Worm (Caenorhabditis elegans) whole organism, L1 larva: ENCODE data around the gene B0222.15.
A peak's percentile ranks its signal among the peaks of the same experiment; 100 is the strongest.

Experiments used
- C04F5.9 ChIP-seq: sonication (generic microtip); optimal IDR thresholded peaks from 2 replicates; lab custom pipeline; 2016; ENCODE audit warnings: missing genetic modification characterization, missing compliant biosample characterization
- C16A3.4 ChIP-seq: fragments of 150-350 bp; optimal IDR thresholded peaks from 2 replicates; lab custom pipeline; 2014; ENCODE audit warnings: missing biosample characterization, missing genetic modification characterization
- C34B4.2 ChIP-seq: sonication (generic microtip); optimal IDR thresholded peaks from 2 replicates; lab custom pipeline; 2017; ENCODE audit warnings: mild to moderate bottlenecking, missing genetic modification characterization, missing compliant biosample characterization
- F16B12.6 ChIP-seq: fragments of 150-350 bp; optimal IDR thresholded peaks from 2 replicates; lab custom pipeline; 2014; ENCODE audit warnings: missing biosample characterization, missing genetic modification characterization
- Y116A8C.19 ChIP-seq: sonication (generic microtip); optimal IDR thresholded peaks from 2 replicates; lab custom pipeline; 2016; ENCODE audit warnings: missing compliant biosample characterization, missing genetic modification characterization, borderline replicate concordance
- aha-1 ChIP-seq: fragments of 150-350 bp; optimal IDR thresholded peaks from 2 replicates; lab custom pipeline; 2014; ENCODE audit warnings: missing biosample characterization, missing genetic modification characterization
- alr-1 ChIP-seq: fragments of 200-800 bp; sonication (Bioruptor generic); optimal IDR thresholded peaks from 2 replicates; lab custom pipeline; 2018; ENCODE audit warnings: borderline replicate concordance, mild to moderate bottlenecking, missing genetic modification characterization, missing compliant biosample characterization
- aly-2 ChIP-seq: fragments of 150-350 bp; optimal IDR thresholded peaks from 2 replicates; lab custom pipeline; 2014; ENCODE audit warnings: missing biosample characterization, missing genetic modification characterization
- ama-1 ChIP-seq: fragments of 150-350 bp; optimal IDR thresholded peaks from 2 replicates; lab custom pipeline; 2014
- ceh-8 ChIP-seq: fragments of 200-800 bp; sonication (Bioruptor generic); optimal IDR thresholded peaks from 2 replicates; lab custom pipeline; 2018; ENCODE audit warnings: mild to moderate bottlenecking, missing genetic modification characterization, moderate library complexity, missing compliant biosample characterization
- ceh-88 ChIP-seq: fragments of 200-800 bp; sonication (Bioruptor generic); IDR thresholded peaks from 2 replicates; pipeline ENCODE4 v1.3.6; 2022; ENCODE audit warnings: missing genetic modification characterization, missing compliant biosample characterization
- ces-1 ChIP-seq: fragments of 150-350 bp; optimal IDR thresholded peaks from 2 replicates; lab custom pipeline; 2014; ENCODE audit warnings: missing biosample characterization, missing genetic modification reagents, missing genetic modification characterization
- dsc-1 ChIP-seq: sonication (generic microtip); optimal IDR thresholded peaks from 2 replicates; lab custom pipeline; 2016; ENCODE audit warnings: mild to moderate bottlenecking, missing genetic modification characterization, missing compliant biosample characterization
- efl-1 ChIP-seq, 4 experiments: fragments of 150-350 bp; optimal IDR thresholded peaks in 3 of 4; peaks in 1 of 4; 1 replicate in 1 of 4; 2 replicates in 3 of 4; lab custom pipeline; 2014; ENCODE audit warnings: missing biosample characterization in 2 of 4, missing genetic modification characterization in 2 of 4, missing genetic modification reagents in 2 of 4
- egl-27 ChIP-seq, 2 experiments: fragments of 150-350 bp in 1 of 2; sonication (generic microtip); optimal IDR thresholded peaks; 3 replicates each; lab custom pipeline; 2017 to 2018; ENCODE audit warnings: missing biosample characterization in 2 of 2, missing genetic modification characterization in 2 of 2, missing genetic modification reagents in 2 of 2
- ets-5 ChIP-seq: fragments of 200-800 bp; sonication (Bioruptor generic); IDR thresholded peaks from 2 replicates; pipeline ENCODE4 v1.3.6; 2022; ENCODE audit warnings: missing genetic modification characterization, missing compliant biosample characterization
- fkh-4 ChIP-seq: sonication (generic microtip); optimal IDR thresholded peaks from 2 replicates; lab custom pipeline; 2016; ENCODE audit warnings: missing compliant biosample characterization, missing genetic modification characterization, borderline replicate concordance
- fkh-8 ChIP-seq: sonication (generic microtip); optimal IDR thresholded peaks from 2 replicates; lab custom pipeline; 2016; ENCODE audit warnings: mild to moderate bottlenecking, missing genetic modification characterization, missing compliant biosample characterization
- fos-1 ChIP-seq: fragments of 150-350 bp; optimal IDR thresholded peaks from 2 replicates; lab custom pipeline; 2014; ENCODE audit warnings: missing biosample characterization, missing genetic modification characterization
- hlh-4 ChIP-seq: sonication (generic microtip); optimal IDR thresholded peaks from 2 replicates; lab custom pipeline; 2016; ENCODE audit warnings: mild to moderate bottlenecking, missing genetic modification characterization, missing compliant biosample characterization
- hpl-2 ChIP-seq: fragments of 150-350 bp; optimal IDR thresholded peaks from 2 replicates; lab custom pipeline; 2014; ENCODE audit warnings: missing biosample characterization, missing genetic modification reagents, missing genetic modification characterization
- irx-1 ChIP-seq: sonication (generic microtip); optimal IDR thresholded peaks from 2 replicates; lab custom pipeline; 2016; ENCODE audit warnings: missing genetic modification characterization, missing compliant biosample characterization
- isw-1 ChIP-seq: fragments of 200-800 bp; sonication (Bioruptor generic); IDR thresholded peaks from 2 replicates; pipeline ENCODE4 v1.3.6; 2022; ENCODE audit warnings: missing genetic modification characterization, missing compliant biosample characterization
- lin-14 ChIP-seq: fragments of 200-800 bp; sonication (Bioruptor generic); optimal IDR thresholded peaks from 2 replicates; lab custom pipeline; 2018; ENCODE audit warnings: mild to moderate bottlenecking, missing genetic modification characterization, moderate library complexity, missing compliant biosample characterization
- lsy-2 ChIP-seq, 2 experiments: fragments of 150-350 bp; optimal IDR thresholded peaks; 2 replicates each; lab custom pipeline; 2014; ENCODE audit warnings: missing biosample characterization in 2 of 2, missing genetic modification characterization in 2 of 2
- mab-9 ChIP-seq: fragments of 200-800 bp; sonication (Bioruptor generic); IDR thresholded peaks from 2 replicates; pipeline ENCODE4 v1.3.6; 2022; ENCODE audit warnings: missing genetic modification reagents, missing genetic modification characterization, missing compliant biosample characterization
- mdl-1 ChIP-seq, 2 experiments: fragments of 150-350 bp; optimal IDR thresholded peaks; 2 replicates each; lab custom pipeline; 2014 to 2017; ENCODE audit warnings: missing biosample characterization in 2 of 2, missing genetic modification characterization in 2 of 2, inconsistent platforms in 1 of 2
- mef-2 ChIP-seq: fragments of 150-350 bp; optimal IDR thresholded peaks from 2 replicates; lab custom pipeline; 2014; ENCODE audit warnings: missing biosample characterization, missing genetic modification characterization
- mep-1 ChIP-seq: fragments of 150-350 bp; optimal IDR thresholded peaks from 2 replicates; lab custom pipeline; 2014; ENCODE audit warnings: missing biosample characterization, missing genetic modification characterization
- nhr-12 ChIP-seq: sonication (generic microtip); optimal IDR thresholded peaks from 2 replicates; lab custom pipeline; 2017; ENCODE audit warnings: missing biosample characterization, missing genetic modification characterization
- nhr-19 ChIP-seq: fragments of 200-800 bp; sonication (Bioruptor generic); conservative IDR thresholded peaks from 2 replicates; pipeline ENCODE4 v1.3.6; 2022; ENCODE audit warnings: missing genetic modification characterization, missing compliant biosample characterization
- nhr-20 ChIP-seq: sonication (generic microtip); optimal IDR thresholded peaks from 2 replicates; lab custom pipeline; 2016; ENCODE audit warnings: mild to moderate bottlenecking, missing genetic modification characterization, missing compliant biosample characterization
- nhr-237 ChIP-seq: fragments of 150-350 bp; optimal IDR thresholded peaks from 2 replicates; lab custom pipeline; 2014; ENCODE audit warnings: missing biosample characterization, missing genetic modification characterization
- nhr-47 ChIP-seq: sonication (generic microtip); optimal IDR thresholded peaks from 2 replicates; lab custom pipeline; 2016; ENCODE audit warnings: mild to moderate bottlenecking, missing genetic modification characterization, moderate library complexity, missing compliant biosample characterization
- nhr-76 ChIP-seq: sonication (generic microtip); optimal IDR thresholded peaks from 2 replicates; lab custom pipeline; 2017; ENCODE audit warnings: missing biosample characterization, missing genetic modification characterization
- nhr-85 ChIP-seq: sonication (generic microtip); peaks from one replicate; lab custom pipeline; 2016; ENCODE audit warnings: missing genetic modification characterization, inconsistent platforms, missing compliant biosample characterization
- nhr-90 ChIP-seq: sonication (generic microtip); optimal IDR thresholded peaks from 2 replicates; lab custom pipeline; 2016; ENCODE audit warnings: mild to moderate bottlenecking, missing genetic modification characterization, missing compliant biosample characterization; ENCODE audit not compliant: poor library complexity
- pag-3 ChIP-seq: sonication (generic microtip); optimal IDR thresholded peaks from 2 replicates; lab custom pipeline; 2017; ENCODE audit warnings: missing genetic modification characterization, mild to moderate bottlenecking, missing compliant biosample characterization, antibody characterized with exemption, borderline replicate concordance; ENCODE audit not compliant: insufficient read depth
- pax-3 ChIP-seq: fragments of 200-800 bp; sonication (Bioruptor generic); optimal IDR thresholded peaks from 2 replicates; lab custom pipeline; 2018; ENCODE audit warnings: mild to moderate bottlenecking, missing genetic modification characterization, moderate library complexity, missing compliant biosample characterization
- pqm-1 ChIP-seq: sonication (generic microtip); optimal IDR thresholded peaks from 3 replicates; lab custom pipeline; 2017; ENCODE audit warnings: missing biosample characterization, missing genetic modification characterization
- snu-23 ChIP-seq: sonication (generic microtip); optimal IDR thresholded peaks from 2 replicates; lab custom pipeline; 2016; ENCODE audit warnings: missing genetic modification characterization, missing compliant biosample characterization
- sox-4 ChIP-seq: sonication (generic microtip); optimal IDR thresholded peaks from 2 replicates; lab custom pipeline; 2016; ENCODE audit warnings: missing genetic modification characterization, missing compliant biosample characterization
- sptf-1 ChIP-seq: fragments of 150-350 bp; optimal IDR thresholded peaks from 2 replicates; lab custom pipeline; 2014; ENCODE audit warnings: missing biosample characterization, missing genetic modification characterization
- sup-37 ChIP-seq: fragments of 200-800 bp; sonication (Bioruptor generic); optimal IDR thresholded peaks from 2 replicates; lab custom pipeline; 2018; ENCODE audit warnings: mild to moderate bottlenecking, missing genetic modification characterization, missing compliant biosample characterization
- tbx-2 ChIP-seq: sonication (generic microtip); optimal IDR thresholded peaks from 2 replicates; lab custom pipeline; 2016; ENCODE audit warnings: missing genetic modification characterization, missing compliant biosample characterization
- tlp-1 ChIP-seq: fragments of 150-350 bp; optimal IDR thresholded peaks from 2 replicates; lab custom pipeline; 2014; ENCODE audit warnings: missing biosample characterization, missing genetic modification characterization
- unc-130 ChIP-seq: fragments of 150-350 bp; optimal IDR thresholded peaks from 2 replicates; lab custom pipeline; 2017; ENCODE audit warnings: missing biosample characterization, missing genetic modification characterization, inconsistent platforms
- unc-98 ChIP-seq: fragments of 200-800 bp; sonication (Bioruptor generic); IDR thresholded peaks from 2 replicates; pipeline ENCODE4 v1.3.6; 2022; ENCODE audit warnings: missing genetic modification characterization, missing compliant biosample characterization
- xbp-1 ChIP-seq: sonication (generic microtip); optimal IDR thresholded peaks from 2 replicates; lab custom pipeline; 2016; ENCODE audit warnings: missing genetic modification characterization, missing compliant biosample characterization
- zag-1 ChIP-seq: fragments of 150-350 bp; optimal IDR thresholded peaks from 2 replicates; lab custom pipeline; 2014; ENCODE audit warnings: missing biosample characterization, missing genetic modification characterization
- zip-4 ChIP-seq: fragments of 200-800 bp; sonication (Bioruptor generic); optimal IDR thresholded peaks from 2 replicates; lab custom pipeline; 2018; ENCODE audit warnings: mild to moderate bottlenecking, missing genetic modification characterization, moderate library complexity, missing compliant biosample characterization
- ztf-11 ChIP-seq, 2 experiments: sonication (generic microtip); optimal IDR thresholded peaks; 2 replicates each; lab custom pipeline; 2016 to 2017; ENCODE audit warnings: missing genetic modification characterization in 2 of 2, missing biosample characterization in 1 of 2, missing compliant biosample characterization in 1 of 2

Gene B0222.15

DNA sequence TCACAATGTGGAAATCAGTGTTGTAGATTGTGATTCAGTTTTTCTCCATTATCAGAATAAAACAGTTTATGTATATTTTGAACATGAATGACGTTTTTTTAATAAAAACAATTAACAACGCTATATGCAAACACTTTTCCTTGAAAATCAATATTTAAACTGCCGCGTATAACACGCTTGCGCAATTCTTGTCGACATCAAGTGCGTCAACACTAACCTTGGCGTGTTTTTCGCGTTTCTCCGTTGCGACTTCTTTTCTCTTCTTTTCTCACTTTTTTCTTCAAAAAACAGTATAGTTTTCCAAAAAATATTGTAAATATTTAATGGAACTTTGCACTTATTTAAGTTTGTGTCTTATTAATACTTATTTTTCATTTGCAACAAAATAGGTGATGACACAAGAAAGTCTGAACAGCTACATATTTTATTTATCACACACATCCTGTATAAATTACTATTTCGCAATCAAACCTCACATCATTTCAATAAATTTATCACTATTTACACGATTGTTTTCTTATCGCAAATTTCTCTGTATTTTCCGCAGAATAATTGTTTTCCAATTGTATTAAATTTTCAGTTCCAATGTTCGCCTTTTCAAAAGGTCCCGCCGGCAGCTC, 18.7 kb upstream of the B0222.15 start, which contains the start of gene spas-1 (continued):
- TF ChIP-seq ces-1 (GFP tag; lab: Kevin White, UChicago) (no peak), pag-3 (tag; lab: Kevin White, UChicago) (peak; percentile 19), sptf-1 (tag; lab: Kevin White, UChicago) (no peak), tlp-1 (tag; lab: Kevin White, UChicago) (no peak), unc-98 (GFP tag; lab: Robert Waterston, UW) (no peak), zag-1 (tag; lab: Kevin White, UChicago) (no peak), F16B12.6 (tag; lab: Kevin White, UChicago) (peak; percentile 59), fkh-8 (tag; lab: Kevin White, UChicago) (peak; percentile 77), C04F5.9 (tag; lab: Kevin White, UChicago) (peak; percentile 70), ztf-11 (tag; optimal IDR thresholded peaks at IDR 0.05; lab: Kevin White, UChicago) (peak in 1 of 2 experiments; percentile 62), mep-1 (tag; lab: Kevin White, UChicago) (peak; percentile 98), hpl-2 (GFP tag; lab: Kevin White, UChicago) (no peak), isw-1 (GFP tag; lab: Robert Waterston, UW) (peak; percentile 82), ceh-8 (GFP tag; lab: Kevin White, UChicago) (peak; percentile 68), mef-2 (tag; lab: Kevin White, UChicago) (peak; percentile 32), unc-130 (tag; lab: Kevin White, UChicago) (peak; percentile 88), irx-1 (tag; lab: Kevin White, UChicago) (peak; percentile 79), mab-9 (no peak), ama-1 (lab: Kevin White, UChicago) (peak; percentile 77), nhr-20 (peak; percentile 97), Y116A8C.19 (tag; lab: Kevin White, UChicago) (no peak), pqm-1 (tag; lab: Kevin White, UChicago) (no peak), nhr-85 (tag; lab: Kevin White, UChicago) (peak; percentile 95), nhr-76 (tag; lab: Kevin White, UChicago) (no peak), egl-27 (tag; optimal IDR thresholded peaks at IDR 0.05; lab: Kevin White, UChicago) (no peak), ceh-88 (GFP tag; lab: Robert Waterston, UW) (0 out of 2 replicates have a peak, but pooled peaks have one; percentile 36), aly-2 (tag; lab: Kevin White, UChicago) (peak; percentile 66), sup-37 (peak; percentile 21), lsy-2 (tag; optimal IDR thresholded peaks at IDR 0.05; lab: Kevin White, UChicago) (peak; percentile 92 to 93), xbp-1 (tag; lab: Kevin White, UChicago) (peak; percentile 92), C34B4.2 (tag; lab: Kevin White, UChicago) (no peak), efl-1 (optimal IDR thresholded peaks at IDR 0.05; lab: Kevin White, UChicago) (peak; percentile 89 to 98), efl-1 (GFP tag; optimal IDR thresholded peaks at IDR 0.05 in 1 of 2; lab: Kevin White, UChicago) (peak; percentile 97 to 100), fos-1 (tag; lab: Kevin White, UChicago) (peak; percentile 75), sox-4 (peak; percentile 78), nhr-12 (tag; lab: Kevin White, UChicago) (no peak), zip-4 (GFP tag; lab: Kevin White, UChicago) (peak; percentile 71), mdl-1 (tag; optimal IDR thresholded peaks at IDR 0.05; lab: Kevin White, UChicago) (peak in 1 of 2 experiments; percentile 79), hlh-4 (tag; lab: Kevin White, UChicago) (no peak), nhr-90 (tag; lab: Kevin White, UChicago) (peak; percentile 92), C16A3.4 (peak; percentile 91), nhr-19 (peak; percentile 92), dsc-1 (peak; percentile 85), aha-1 (no peak), alr-1 (tag; lab: Kevin White, UChicago) (no peak), nhr-237 (tag; lab: Kevin White, UChicago) (no peak), ets-5 (GFP tag; lab: Robert Waterston, UW) (no peak), nhr-47 (tag; lab: Kevin White, UChicago) (peak; percentile 94), lin-14 (GFP tag; lab: Kevin White, UChicago) (peak; percentile 92), snu-23 (GFP tag; lab: Kevin White, UChicago) (peak; percentile 93), pax-3 (peak; percentile 46), tbx-2 (tag; lab: Kevin White, UChicago) (peak; percentile 92), fkh-4 (tag; lab: Kevin White, UChicago) (no peak)
